Fruit fly (Drosophila melanogaster): Measurements from ENCODE around the gene CG31459.

- TF ChIP-seq CG8159 (tag; optimal IDR thresholded peaks at IDR 0.05) (peak; percentile 34), Pif1B (GFP tag; optimal IDR thresholded peaks at IDR 0.05) (peak; percentile 36), CG8301 (tag; optimal IDR thresholded peaks at IDR 0.05) (peak; percentile 34)
These were observed 36.9 kb downstream of the CG31459 start, which contains the start of the genes CG17186 and Arc42 for dm6 chr3R:19877427-19878076.
